Fruit fly (Drosophila melanogaster): ENCODE results near the gene CG13995.

- TF ChIP-seq CG32121 (GFP tag; IDR thresholded peaks at IDR 0.05): no peak
- no peak for TF ChIP-seq CG9948 (tag; optimal IDR thresholded peaks at IDR 0.05)
- no peak for TF ChIP-seq CG8159 (tag; optimal IDR thresholded peaks at IDR 0.05)
These were observed 22.8 kb downstream of the CG13995 start for dm6 chr2L:6076829-6077364.
